Worm (Caenorhabditis elegans): ENCODE data around the gene idpc-5.

idpc-5 gene

ce11 chrV:9608256-9608655 lies 14.5 kb downstream of the idpc-5 start, which contains the start of gene dop-2:
dop-2 (plus strand) TSS chrV:9608556.
- TF ChIP-seq isw-1 (GFP tag; IDR thresholded peaks at IDR 0.05), result no peak
- TF ChIP-seq elt-3 (tag; optimal IDR thresholded peaks at IDR 0.05), result no peak
- no peak for TF ChIP-seq tbx-2 (tag; optimal IDR thresholded peaks at IDR 0.05)
- no peak for TF ChIP-seq pqm-1 (tag; optimal IDR thresholded peaks at IDR 0.05)
- TF ChIP-seq nhr-19 (GFP tag; conservative IDR thresholded peaks at IDR 0.05), result no peak
- TF ChIP-seq nhr-12 (tag; optimal IDR thresholded peaks at IDR 0.05), result no peak
- TF ChIP-seq ceh-88 (GFP tag; IDR thresholded peaks at IDR 0.05), result no peak
- no peak for TF ChIP-seq tlp-1 (tag; optimal IDR thresholded peaks at IDR 0.05)
- TF ChIP-seq zag-1 (tag; optimal IDR thresholded peaks at IDR 0.05), result no peak
- no peak for TF ChIP-seq lir-3 (tag; optimal IDR thresholded peaks at IDR 0.05; ENCODE audit: poor library complexity)
- no peak for TF ChIP-seq snu-23 (GFP tag; optimal IDR thresholded peaks at IDR 0.05)
- TF ChIP-seq C34B4.2 (tag; optimal IDR thresholded peaks at IDR 0.05), result no peak
- no peak for TF ChIP-seq C04F5.9 (tag; optimal IDR thresholded peaks at IDR 0.05)
- TF ChIP-seq xbp-1 (tag; optimal IDR thresholded peaks at IDR 0.05), result no peak
- no peak for TF ChIP-seq ceh-8 (GFP tag; optimal IDR thresholded peaks at IDR 0.05)
- no peak for TF ChIP-seq unc-86 (tag; optimal IDR thresholded peaks at IDR 0.05)
- TF ChIP-seq unc-62 (GFP tag; optimal IDR thresholded peaks at IDR 0.05), result no peak
- TF ChIP-seq nhr-85 (tag), result no peak
- no peak for TF ChIP-seq mab-9 (GFP tag; IDR thresholded peaks at IDR 0.05)

- TF ChIP-seq C16A3.4 (tag; optimal IDR thresholded peaks at IDR 0.05) (no peak), jun-1 (tag; optimal IDR thresholded peaks at IDR 0.05) (no peak), skn-1 (tag; optimal IDR thresholded peaks at IDR 0.05) (no peak), nhr-20 (tag; optimal IDR thresholded peaks at IDR 0.05) (no peak), fos-1 (tag; optimal IDR thresholded peaks at IDR 0.05) (no peak), pax-3 (tag; optimal IDR thresholded peaks at IDR 0.05) (no peak), ets-5 (GFP tag; IDR thresholded peaks at IDR 0.05) (no peak), nhr-84 (tag; optimal IDR thresholded peaks at IDR 0.05) (no peak), snpc-4 (tag; optimal IDR thresholded peaks at IDR 0.05) (no peak), mef-2 (tag; optimal IDR thresholded peaks at IDR 0.05) (no peak), unc-98 (GFP tag; IDR thresholded peaks at IDR 0.05) (no peak), mep-1 (tag; optimal IDR thresholded peaks at IDR 0.05) (no peak), fkh-8 (tag; optimal IDR thresholded peaks at IDR 0.05) (no peak), xbp-1 (tag; optimal IDR thresholded peaks at IDR 0.05) (no peak), C04F5.9 (tag; optimal IDR thresholded peaks at IDR 0.05) (no peak), nhr-12 (tag; optimal IDR thresholded peaks at IDR 0.05) (no peak)
Measured at ce11 chrV:9590317-9590716, 32.4 kb downstream of the idpc-5 start, which contains the start of gene K09G1.2. K09G1.2 (plus strand) TSS chrV:9590617.

DNA sequence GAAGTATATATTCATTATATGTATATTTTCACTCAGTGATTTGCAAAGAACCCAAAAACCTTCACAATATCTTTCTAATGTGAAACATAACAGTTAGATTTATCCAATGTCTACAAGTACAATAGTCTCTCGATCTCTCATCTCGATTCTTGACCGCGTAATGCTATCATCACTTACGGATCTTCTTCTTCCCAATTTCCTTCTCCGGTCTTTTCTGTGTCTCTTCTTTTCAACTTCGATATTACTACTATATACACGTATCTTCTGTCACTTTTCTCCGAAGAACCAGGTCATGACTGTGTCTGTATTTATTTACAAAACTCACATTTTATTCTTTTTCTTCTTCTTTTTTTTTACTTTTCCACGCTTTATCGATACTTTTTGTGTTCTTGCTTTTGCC lies 34.2 kb downstream of the idpc-5 start:
- TF ChIP-seq pax-3 (tag; optimal IDR thresholded peaks at IDR 0.05) (no peak), lin-14 (GFP tag; optimal IDR thresholded peaks at IDR 0.05) (peak; percentile 57), ceh-82 (tag; optimal IDR thresholded peaks at IDR 0.05) (no peak), irx-1 (tag; optimal IDR thresholded peaks at IDR 0.05) (no peak), lin-13 (GFP tag; optimal IDR thresholded peaks at IDR 0.05) (no peak), nhr-76 (tag; optimal IDR thresholded peaks at IDR 0.05) (no peak), unc-130 (tag; optimal IDR thresholded peaks at IDR 0.05) (no peak), vab-15 (tag; optimal IDR thresholded peaks at IDR 0.05) (no peak), tbx-2 (tag; optimal IDR thresholded peaks at IDR 0.05) (no peak), rnt-1 (tag; optimal IDR thresholded peaks at IDR 0.05) (no peak), swsn-7 (tag; optimal IDR thresholded peaks at IDR 0.05) (no peak), F16B12.6 (tag; optimal IDR thresholded peaks at IDR 0.05) (no peak), pag-3 (tag; optimal IDR thresholded peaks at IDR 0.05; ENCODE audit: borderline replicate concordance, insufficient read depth) (no peak), ets-5 (GFP tag; IDR thresholded peaks at IDR 0.05) (no peak), nhr-85 (tag) (peak; percentile 68), nhr-77 (tag; optimal IDR thresholded peaks at IDR 0.05) (no peak), lin-39 (tag; optimal IDR thresholded peaks at IDR 0.05) (no peak), lin-35 (GFP tag; optimal IDR thresholded peaks at IDR 0.05) (no peak), unc-98 (GFP tag; IDR thresholded peaks at IDR 0.05) (no peak), skn-1 (tag; optimal IDR thresholded peaks at IDR 0.05) (no peak), isw-1 (GFP tag; IDR thresholded peaks at IDR 0.05) (no peak), lsy-2 (tag; optimal IDR thresholded peaks at IDR 0.05) (no peak), unc-86 (tag; optimal IDR thresholded peaks at IDR 0.05) (no peak), ceh-90 (tag; optimal IDR thresholded peaks at IDR 0.05) (no peak), mef-2 (tag; optimal IDR thresholded peaks at IDR 0.05) (no peak), ztf-11 (tag; optimal IDR thresholded peaks at IDR 0.05) (no peak), elt-3 (tag; optimal IDR thresholded peaks at IDR 0.05) (peak in 2 of 6 experiments; percentile 40 to 41), mep-1 (tag; optimal IDR thresholded peaks at IDR 0.05) (peak; percentile 16), ztf-4 (tag; optimal IDR thresholded peaks at IDR 0.05) (no peak), lir-3 (tag; optimal IDR thresholded peaks at IDR 0.05; ENCODE audit: poor library complexity) (no peak), nhr-19 (GFP tag; conservative IDR thresholded peaks at IDR 0.05) (no peak)
